Worm (Caenorhabditis elegans): Measurements from ENCODE around the gene znf-474.

znf-474 gene

DNA sequence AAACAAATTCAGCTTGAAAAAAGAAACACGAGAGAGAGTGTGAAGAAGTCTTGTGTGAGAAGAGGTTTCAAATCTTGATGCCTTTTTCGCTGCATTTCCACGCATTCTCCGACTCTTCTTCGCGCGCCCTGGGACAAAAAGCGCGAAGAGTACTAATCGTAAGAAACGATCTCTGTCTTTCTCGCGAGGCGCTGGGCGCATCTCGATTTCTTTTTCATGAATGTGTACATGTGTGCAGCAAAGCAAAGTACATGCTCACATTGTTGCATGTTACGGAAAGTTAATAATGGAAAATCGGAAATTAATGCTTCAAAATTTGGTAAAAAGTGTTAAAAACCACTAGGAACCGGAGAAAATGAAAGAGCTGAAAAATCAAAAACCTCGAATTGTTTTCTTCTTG lies 27.8 kb downstream of the znf-474 start (continued):
- no peak for TF ChIP-seq nhr-41 (GFP tag; IDR thresholded peaks at IDR 0.05)

ce11 chrX:12178351-12179089 lies 28.8 kb downstream of the znf-474 start:
- peak in 1 of 2 experiments; percentile 69 for TF ChIP-seq unc-62 (GFP tag; optimal IDR thresholded peaks at IDR 0.05 in 1 of 2)
- no peak for TF ChIP-seq unc-62 (tag; optimal IDR thresholded peaks at IDR 0.05)
- TF ChIP-seq hlh-30 (tag; optimal IDR thresholded peaks at IDR 0.05; ENCODE audit: insufficient read depth): peak; percentile 34
- TF ChIP-seq aha-1 (tag): peak; percentile 72
- no peak for TF ChIP-seq set-16 (GFP tag; IDR thresholded peaks at IDR 0.05)
- TF ChIP-seq snpc-4 (tag; optimal IDR thresholded peaks at IDR 0.05): no peak

ce11 chrX:12179090-12179488 lies 29.4 kb downstream of the znf-474 start:
- TF ChIP-seq spr-1 (tag; optimal IDR thresholded peaks at IDR 0.05) (no peak), aha-1 (tag) (peak; percentile 26), zip-2 (tag; optimal IDR thresholded peaks at IDR 0.05) (no peak), saeg-2 (GFP tag; IDR thresholded peaks at IDR 0.05) (no peak), snpc-4 (tag; optimal IDR thresholded peaks at IDR 0.05) (no peak), T20F7.1 (GFP tag; optimal IDR thresholded peaks at IDR 0.05) (no peak), dve-1 (tag; optimal IDR thresholded peaks at IDR 0.05; ENCODE audit: insufficient read depth) (peak; percentile 20), nhr-11 (tag; optimal IDR thresholded peaks at IDR 0.05) (no peak), zfp-2 (tag; optimal IDR thresholded peaks at IDR 0.05) (no peak), mep-1 (tag; optimal IDR thresholded peaks at IDR 0.05) (no peak), hmg-1.1 (GFP tag; IDR thresholded peaks at IDR 0.05) (no peak), hlh-11 (tag; optimal IDR thresholded peaks at IDR 0.05) (peak; percentile 32), Y105C5A.15 (GFP tag; IDR thresholded peaks at IDR 0.05) (no peak), pha-4 (GFP tag; IDR thresholded peaks at IDR 0.05) (peak; percentile 58), pha-4 (tag; optimal IDR thresholded peaks at IDR 0.05) (peak; percentile 11), daf-16 (GFP tag; optimal IDR thresholded peaks at IDR 0.05) (peak in 1 of 2 experiments; percentile 54), daf-16 (tag; optimal IDR thresholded peaks at IDR 0.05) (peak; percentile 41)

ce11 chrX:12179817-12180384 lies 30.2 kb downstream of the znf-474 start:
- TF ChIP-seq sdz-12 (GFP tag; optimal IDR thresholded peaks at IDR 0.05) (no peak), egl-43 (GFP tag; IDR thresholded peaks at IDR 0.05) (peak; percentile 35; the same call in 1 of the 2 replicates), daf-19 (GFP tag; conservative IDR thresholded peaks at IDR 0.05) (0 out of 2 replicates have a peak, but pooled peaks have one; percentile 11), hlh-30 (tag; optimal IDR thresholded peaks at IDR 0.05; ENCODE audit: insufficient read depth) (no peak)

DNA sequence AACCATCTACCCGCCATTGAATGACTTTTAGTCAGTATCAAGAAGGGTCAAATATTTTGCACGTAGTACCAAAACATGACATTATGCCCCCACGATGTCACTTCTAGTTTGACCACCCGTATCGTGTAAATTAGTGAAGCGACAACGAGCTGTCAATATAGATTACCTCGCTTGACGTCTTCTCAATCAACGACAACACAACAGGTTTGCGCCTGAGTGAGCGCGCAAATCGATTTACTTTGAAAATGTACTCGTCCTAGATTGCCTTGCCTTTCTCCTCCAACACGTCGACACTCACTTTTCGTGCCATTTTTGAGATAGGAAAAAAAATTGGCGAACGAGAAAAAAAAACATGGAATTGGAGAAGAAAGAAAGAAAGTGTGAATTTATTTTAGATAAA lies 31.0 kb downstream of the znf-474 start:
- peak; percentile 57 for TF ChIP-seq nhr-25 (tag; optimal IDR thresholded peaks at IDR 0.05; ENCODE audit: borderline replicate concordance, insufficient read depth)
- TF ChIP-seq unc-62 (GFP tag; optimal IDR thresholded peaks at IDR 0.05 in 1 of 2): peak in 1 of 2 experiments; percentile 99
- TF ChIP-seq unc-62 (tag; optimal IDR thresholded peaks at IDR 0.05): no peak
- TF ChIP-seq mep-1 (tag; optimal IDR thresholded peaks at IDR 0.05): peak; percentile 42
- TF ChIP-seq tra-1 (GFP tag; IDR thresholded peaks at IDR 0.05): no peak
- TF ChIP-seq ctbp-1 (GFP tag; IDR thresholded peaks at IDR 0.05): 0 out of 2 replicates have a peak, but pooled peaks have one; percentile 16
- TF ChIP-seq Y75B8A.6 (GFP tag; IDR thresholded peaks at IDR 0.05): no peak
- TF ChIP-seq aha-1 (tag): peak; percentile 74
- TF ChIP-seq hlh-11 (tag; optimal IDR thresholded peaks at IDR 0.05): peak; percentile 45
- TF ChIP-seq dmd-6 (GFP tag; IDR thresholded peaks at IDR 0.05): peak; percentile 27
- TF ChIP-seq nhr-48 (tag; optimal IDR thresholded peaks at IDR 0.05): peak; percentile 22
- TF ChIP-seq hif-1 (tag; optimal IDR thresholded peaks at IDR 0.05): peak in 1 of 2 experiments; percentile 1
- peak; percentile 35 for TF ChIP-seq dve-1 (tag; optimal IDR thresholded peaks at IDR 0.05; ENCODE audit: insufficient read depth)
- TF ChIP-seq ceh-20 (GFP tag; IDR thresholded peaks at IDR 0.05): 0 out of 2 replicates have a peak, but pooled peaks have one; percentile 64
- TF ChIP-seq madf-9 (GFP tag; conservative IDR thresholded peaks at IDR 0.05): no peak
- TF ChIP-seq ceh-32 (tag; optimal IDR thresholded peaks at IDR 0.05; ENCODE audit: poor library complexity): no peak
- TF ChIP-seq php-3 (GFP tag; IDR thresholded peaks at IDR 0.05): no peak
- no peak for TF ChIP-seq tag-97 (GFP tag; IDR thresholded peaks at IDR 0.05)
- TF ChIP-seq lsy-2 (tag; optimal IDR thresholded peaks at IDR 0.05): peak in 1 of 2 experiments; percentile 28
- no peak for TF ChIP-seq daf-8 (GFP tag; IDR thresholded peaks at IDR 0.05)
- TF ChIP-seq nhr-28 (tag; optimal IDR thresholded peaks at IDR 0.05): peak; percentile 34
- TF ChIP-seq nhr-42 (GFP tag; IDR thresholded peaks at IDR 0.05): no peak
